Worm (Caenorhabditis elegans): Measurements from ENCODE around the gene R09E10.8.
A peak's percentile ranks its signal among the peaks of the same experiment; 100 is the strongest.

Gene R09E10.8

ce11 chrIV:10339701-10340100 is 29.5 kb upstream of the R09E10.8 start:
- no peak for TF ChIP-seq egl-27 (tag; optimal IDR thresholded peaks at IDR 0.05)
- peak; percentile 41 for TF ChIP-seq crh-2 (tag; optimal IDR thresholded peaks at IDR 0.05)

- no peak for TF ChIP-seq elt-1 (tag; optimal IDR thresholded peaks at IDR 0.05)
- no peak for TF ChIP-seq gmeb-1 (tag; optimal IDR thresholded peaks at IDR 0.05)
- no peak for TF ChIP-seq R02D3.7 (tag; optimal IDR thresholded peaks at IDR 0.05)
- no peak for TF ChIP-seq nhr-11 (tag; optimal IDR thresholded peaks at IDR 0.05)
- TF ChIP-seq skn-1 (tag; optimal IDR thresholded peaks at IDR 0.05) = no peak
- TF ChIP-seq sem-4 (tag; optimal IDR thresholded peaks at IDR 0.05) = no peak
- TF ChIP-seq Y55F3AM.14 (GFP tag; optimal IDR thresholded peaks at IDR 0.05) = no peak
- no peak for TF ChIP-seq snpc-4 (tag; optimal IDR thresholded peaks at IDR 0.05)
- TF ChIP-seq mdl-1 (tag; optimal IDR thresholded peaks at IDR 0.05) = no peak
- TF ChIP-seq nhr-10 (tag; optimal IDR thresholded peaks at IDR 0.05) = no peak
- TF ChIP-seq sma-9 (GFP tag; optimal IDR thresholded peaks at IDR 0.05) = no peak
- no peak for TF ChIP-seq sma-9 (tag; optimal IDR thresholded peaks at IDR 0.05)
- no peak for TF ChIP-seq peb-1 (tag; optimal IDR thresholded peaks at IDR 0.05)
- no peak for TF ChIP-seq nhr-129 (tag; optimal IDR thresholded peaks at IDR 0.05)
- no peak for TF ChIP-seq sma-3 (GFP tag; optimal IDR thresholded peaks at IDR 0.05)
- no peak for TF ChIP-seq C34F6.9 (tag; optimal IDR thresholded peaks at IDR 0.05)
- TF ChIP-seq ZK546.5 (tag; optimal IDR thresholded peaks at IDR 0.05) = no peak
- TF ChIP-seq zag-1 (tag; optimal IDR thresholded peaks at IDR 0.05) = no peak
- TF ChIP-seq egl-27 (tag; optimal IDR thresholded peaks at IDR 0.05) = no peak
These were observed 27.1 kb upstream of the R09E10.8 start for ce11 chrIV:10337286-10337685.

- TF ChIP-seq sma-9 (GFP tag; optimal IDR thresholded peaks at IDR 0.05) = peak; percentile 22
- TF ChIP-seq sma-9 (tag; optimal IDR thresholded peaks at IDR 0.05) = no peak
- peak; percentile 36 for TF ChIP-seq nhr-129 (tag; optimal IDR thresholded peaks at IDR 0.05)
- peak; percentile 32 for TF ChIP-seq gmeb-1 (tag; optimal IDR thresholded peaks at IDR 0.05)
- peak; percentile 70 for TF ChIP-seq crh-2 (tag; optimal IDR thresholded peaks at IDR 0.05)
- TF ChIP-seq fos-1 (tag; optimal IDR thresholded peaks at IDR 0.05) = peak; percentile 93
- peak; percentile 45 for TF ChIP-seq unc-55 (GFP tag; optimal IDR thresholded peaks at IDR 0.05)
- TF ChIP-seq ceh-16 (tag; optimal IDR thresholded peaks at IDR 0.05) = no peak
- no peak for TF ChIP-seq ZK546.5 (tag; optimal IDR thresholded peaks at IDR 0.05)
These were observed 21.7 kb upstream of the R09E10.8 start for ce11 chrIV:10331882-10332281.

ce11 chrIV:10330962-10331361 is 20.7 kb upstream of the R09E10.8 start:
- TF ChIP-seq gmeb-1 (tag; optimal IDR thresholded peaks at IDR 0.05) = no peak
- TF ChIP-seq lin-39 (tag; optimal IDR thresholded peaks at IDR 0.05) = no peak
- TF ChIP-seq F13H6.1 (tag; optimal IDR thresholded peaks at IDR 0.05) = peak; percentile 25
- peak; percentile 35 for TF ChIP-seq crh-2 (tag; optimal IDR thresholded peaks at IDR 0.05)
- no peak for TF ChIP-seq nhr-77 (tag; optimal IDR thresholded peaks at IDR 0.05)
- no peak for TF ChIP-seq elt-3 (tag; optimal IDR thresholded peaks at IDR 0.05)
- no peak for TF ChIP-seq alr-1 (tag; optimal IDR thresholded peaks at IDR 0.05)
- TF ChIP-seq nhr-10 (tag; optimal IDR thresholded peaks at IDR 0.05) = no peak
- TF ChIP-seq nhr-21 (tag; optimal IDR thresholded peaks at IDR 0.05) = no peak
- TF ChIP-seq egl-27 (tag; optimal IDR thresholded peaks at IDR 0.05) = no peak
- no peak for TF ChIP-seq ztf-1 (GFP tag; conservative IDR thresholded peaks at IDR 0.05)
- no peak for TF ChIP-seq lin-11 (tag; optimal IDR thresholded peaks at IDR 0.05)
- TF ChIP-seq skn-1 (tag; optimal IDR thresholded peaks at IDR 0.05) = no peak
- TF ChIP-seq ceh-16 (tag; optimal IDR thresholded peaks at IDR 0.05) = no peak
- TF ChIP-seq ztf-11 (tag; optimal IDR thresholded peaks at IDR 0.05) = no peak
- no peak for TF ChIP-seq lsy-2 (tag; optimal IDR thresholded peaks at IDR 0.05)
- TF ChIP-seq sma-3 (GFP tag; optimal IDR thresholded peaks at IDR 0.05) = peak; percentile 44
- TF ChIP-seq ama-1 (optimal IDR thresholded peaks at IDR 0.05) = no peak
- TF ChIP-seq nhr-11 (tag; optimal IDR thresholded peaks at IDR 0.05) = no peak
- TF ChIP-seq unc-39 (tag; optimal IDR thresholded peaks at IDR 0.05) = no peak
- no peak for TF ChIP-seq ztf-4 (tag; optimal IDR thresholded peaks at IDR 0.05)
- no peak for TF ChIP-seq unc-62 (GFP tag; optimal IDR thresholded peaks at IDR 0.05)
- peak; percentile 28 for TF ChIP-seq sma-9 (GFP tag; optimal IDR thresholded peaks at IDR 0.05)
- TF ChIP-seq sma-9 (tag; optimal IDR thresholded peaks at IDR 0.05) = no peak
- TF ChIP-seq zag-1 (tag; optimal IDR thresholded peaks at IDR 0.05) = no peak
- TF ChIP-seq R02D3.7 (tag; optimal IDR thresholded peaks at IDR 0.05) = no peak
- no peak for TF ChIP-seq sem-4 (tag; optimal IDR thresholded peaks at IDR 0.05)
- TF ChIP-seq mbf-1 (tag; optimal IDR thresholded peaks at IDR 0.05) = no peak
- no peak for TF ChIP-seq aly-2 (tag; optimal IDR thresholded peaks at IDR 0.05)
- no peak for TF ChIP-seq peb-1 (tag; optimal IDR thresholded peaks at IDR 0.05)
- peak; percentile 68 for TF ChIP-seq fos-1 (tag; optimal IDR thresholded peaks at IDR 0.05)
- TF ChIP-seq C34F6.9 (tag; optimal IDR thresholded peaks at IDR 0.05) = no peak
- TF ChIP-seq blmp-1 (tag; optimal IDR thresholded peaks at IDR 0.05; ENCODE audit: insufficient read depth) = peak; percentile 22
- TF ChIP-seq Y55F3AM.14 (GFP tag; optimal IDR thresholded peaks at IDR 0.05) = no peak
- TF ChIP-seq nhr-6 (tag; optimal IDR thresholded peaks at IDR 0.05) = no peak
- no peak for TF ChIP-seq lin-13 (GFP tag; optimal IDR thresholded peaks at IDR 0.05)
- TF ChIP-seq nhr-25 (tag; optimal IDR thresholded peaks at IDR 0.05) = peak; percentile 17
- TF ChIP-seq mab-5 (tag; optimal IDR thresholded peaks at IDR 0.05) = no peak
- TF ChIP-seq nhr-129 (tag; optimal IDR thresholded peaks at IDR 0.05) = no peak
- no peak for TF ChIP-seq nhr-12 (tag; optimal IDR thresholded peaks at IDR 0.05)
- TF ChIP-seq unc-55 (GFP tag; optimal IDR thresholded peaks at IDR 0.05) = no peak
- no peak for TF ChIP-seq mdl-1 (tag; optimal IDR thresholded peaks at IDR 0.05)
